Worm (Caenorhabditis elegans) whole organism, late embryonic: ENCODE results near the gene ugt-63.

Experiments used
- ama-1 ChIP-seq: fragments of 150-350 bp; optimal IDR thresholded peaks from 2 replicates; lab custom pipeline; 2014
- ceh-6 ChIP-seq: fragments of 200-800 bp; sonication (Bioruptor generic); optimal IDR thresholded peaks from 2 replicates; lab custom pipeline; 2018; ENCODE audit warnings: mild to moderate bottlenecking, missing genetic modification characterization, missing compliant biosample characterization
- elt-2 ChIP-seq: sonication (generic microtip); optimal IDR thresholded peaks from 2 replicates; lab custom pipeline; 2016; ENCODE audit warnings: missing genetic modification reagents, missing genetic modification characterization, missing compliant biosample characterization
- hlh-15 ChIP-seq: sonication (generic microtip); optimal IDR thresholded peaks from 2 replicates; lab custom pipeline; 2016; ENCODE audit warnings: missing genetic modification characterization, missing compliant biosample characterization
- hlh-30 ChIP-seq: sonication (generic microtip); optimal IDR thresholded peaks from 2 replicates; lab custom pipeline; 2017; ENCODE audit warnings: antibody characterized with exemption, missing genetic modification characterization, missing compliant biosample characterization; ENCODE audit not compliant: insufficient read depth
- nfya-1 ChIP-seq: sonication (generic microtip); optimal IDR thresholded peaks from 2 replicates; lab custom pipeline; 2017; ENCODE audit warnings: missing genetic modification characterization, mild to moderate bottlenecking, missing compliant biosample characterization, antibody characterized with exemption, moderate library complexity
- pha-4 ChIP-seq: fragments of 150-350 bp; optimal IDR thresholded peaks from 2 replicates; lab custom pipeline; 2018; ENCODE audit warnings: missing biosample characterization, missing genetic modification reagents, missing genetic modification characterization
- syd-9 ChIP-seq: sonication (generic microtip); optimal IDR thresholded peaks from 2 replicates; lab custom pipeline; 2016; ENCODE audit warnings: mild to moderate bottlenecking, missing genetic modification characterization, moderate library complexity, missing compliant biosample characterization
- unc-86 ChIP-seq: sonication (generic microtip); optimal IDR thresholded peaks from 2 replicates; lab custom pipeline; 2016; ENCODE audit warnings: missing genetic modification characterization, missing compliant biosample characterization

ce11 chrV:5144541-5144940 lies 34.0 kb upstream of the ugt-63 start, which contains the start of gene F14F9.2:
- TF ChIP-seq hlh-30 (tag; lab: Kevin White, UChicago) (no peak), ama-1 (lab: Kevin White, UChicago) (no peak), elt-2 (no peak), unc-86 (no peak), nfya-1 (tag; lab: Kevin White, UChicago) (no peak), pha-4 (tag; lab: Kevin White, UChicago) (no peak), hlh-15 (tag; lab: Kevin White, UChicago) (no peak), ceh-6 (no peak), syd-9 (tag; lab: Kevin White, UChicago) (no peak)
